Worm (Caenorhabditis elegans) whole organism, early embryonic: ENCODE data around the gene jmjd-1.2.

ENCODE experiments used
- B0310.2 ChIP-seq: sonication (generic microtip); optimal IDR thresholded peaks from 2 replicates; lab custom pipeline; 2016; ENCODE audit warnings: mild to moderate bottlenecking, missing genetic modification characterization, missing compliant biosample characterization
- F13C5.2 ChIP-seq: sonication (generic microtip); optimal IDR thresholded peaks from 2 replicates; lab custom pipeline; 2017; ENCODE audit warnings: mild to moderate bottlenecking, missing genetic modification characterization, inconsistent platforms, missing compliant biosample characterization
- aly-1 ChIP-seq: sonication (generic microtip); optimal IDR thresholded peaks from 2 replicates; lab custom pipeline; 2016; ENCODE audit warnings: missing genetic modification characterization, missing compliant biosample characterization
- ama-1 ChIP-seq: fragments of 150-350 bp; optimal IDR thresholded peaks from 2 replicates; lab custom pipeline; 2014
- ceh-13 ChIP-seq: fragments of 200-800 bp; sonication (Bioruptor generic); optimal IDR thresholded peaks from 2 replicates; lab custom pipeline; 2018; ENCODE audit warnings: mild to moderate bottlenecking, missing genetic modification characterization, missing compliant biosample characterization
- ceh-36 ChIP-seq: sonication (generic microtip); optimal IDR thresholded peaks from 2 replicates; lab custom pipeline; 2016; ENCODE audit warnings: missing genetic modification characterization, inconsistent platforms, missing compliant biosample characterization
- ets-7 ChIP-seq: sonication (generic microtip); optimal IDR thresholded peaks from 2 replicates; lab custom pipeline; 2016; ENCODE audit warnings: missing genotype, missing genetic modification characterization, missing compliant biosample characterization
- flt-1 ChIP-seq: fragments of 200-800 bp; sonication (Bioruptor generic); IDR thresholded peaks from 2 replicates; pipeline ENCODE4 v1.3.6; 2022; ENCODE audit warnings: missing genetic modification characterization, missing compliant biosample characterization
- hmbx-1 ChIP-seq: sonication (generic microtip); optimal IDR thresholded peaks from 2 replicates; lab custom pipeline; 2016; ENCODE audit warnings: mild to moderate bottlenecking, missing genetic modification characterization, missing compliant biosample characterization
- hmg-4 ChIP-seq: fragments of 200-800 bp; sonication (Bioruptor generic); optimal IDR thresholded peaks from 2 replicates; lab custom pipeline; 2018; ENCODE audit warnings: mild to moderate bottlenecking, missing genetic modification characterization, missing compliant biosample characterization
- hnd-1 ChIP-seq: sonication (generic microtip); optimal IDR thresholded peaks from 2 replicates; lab custom pipeline; 2016; ENCODE audit warnings: missing genetic modification characterization, missing compliant biosample characterization
- pes-1 ChIP-seq: fragments of 200-800 bp; sonication (Bioruptor generic); IDR thresholded peaks from 2 replicates; pipeline ENCODE4 v1.3.6; 2022; ENCODE audit warnings: missing genetic modification reagents, missing genetic modification characterization, missing compliant biosample characterization
- scrt-1 ChIP-seq: fragments of 200-800 bp; sonication (Bioruptor generic); IDR thresholded peaks from 2 replicates; pipeline ENCODE4 v1.3.6; 2022; ENCODE audit warnings: missing genetic modification characterization, missing compliant biosample characterization
- sea-1 ChIP-seq: fragments of 200-800 bp; sonication (Bioruptor generic); conservative IDR thresholded peaks from 2 replicates; pipeline ENCODE4 v1.3.6; 2022; ENCODE audit warnings: missing genetic modification characterization, missing compliant biosample characterization
- tbx-11 ChIP-seq: fragments of 200-800 bp; sonication (Bioruptor generic); IDR thresholded peaks from 2 replicates; pipeline ENCODE4 v1.3.6; 2022; ENCODE audit warnings: missing genetic modification characterization, missing compliant biosample characterization
- tbx-37 ChIP-seq: fragments of 200-800 bp; sonication (Bioruptor generic); conservative IDR thresholded peaks from 2 replicates; pipeline ENCODE4 v1.3.6; 2022; ENCODE audit warnings: missing genetic modification reagents, missing genetic modification characterization, missing compliant biosample characterization
- tra-4 ChIP-seq: sonication (generic microtip); optimal IDR thresholded peaks from 2 replicates; lab custom pipeline; 2017; ENCODE audit warnings: missing genetic modification characterization, missing compliant biosample characterization

jmjd-1.2 gene

ce11 chrIV:4667835-4668234, 7.0 kb downstream of the jmjd-1.2 start:
- TF ChIP-seq B0310.2 (no peak), hmg-4 (no peak), scrt-1 (GFP tag; lab: Robert Waterston, UW) (no peak)

DNA sequence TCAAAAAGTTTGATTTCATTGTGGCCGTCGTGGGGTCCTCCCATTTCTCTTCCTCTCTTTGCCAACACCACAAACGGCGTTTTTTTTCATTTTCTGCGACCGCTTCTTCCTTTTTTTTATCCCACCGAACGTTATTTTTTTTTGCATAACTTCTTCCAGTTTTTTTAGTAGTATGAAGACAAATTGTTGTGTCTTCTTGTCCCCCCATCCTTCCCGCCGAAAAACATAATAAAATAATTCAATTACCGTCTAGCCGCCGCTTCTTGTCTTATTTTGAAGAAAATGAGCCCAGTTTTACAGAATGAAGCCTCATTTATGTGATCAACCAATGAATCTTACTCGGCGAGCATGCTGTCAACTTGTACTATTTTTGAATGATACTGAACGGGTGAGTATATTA, 8.5 kb downstream of the jmjd-1.2 start, which contains the start of gene F29B9.12:
Gene F29B9.12, plus strand, starts transcription at position 301 of the 400 bp plus-strand sequence.
- no peak for TF ChIP-seq scrt-1 (GFP tag; lab: Robert Waterston, UW)
- no peak for TF ChIP-seq sea-1 (GFP tag; lab: Robert Waterston, UW)
- TF ChIP-seq tbx-37, result no peak
- TF ChIP-seq hnd-1 (tag; lab: Kevin White, UChicago), result no peak
- no peak for TF ChIP-seq hmg-4
- no peak for TF ChIP-seq ets-7
- TF ChIP-seq ceh-13, result no peak
- no peak for TF ChIP-seq aly-1 (tag; lab: Kevin White, UChicago)
- TF ChIP-seq B0310.2, result no peak
- TF ChIP-seq ama-1, result no peak
- TF ChIP-seq tbx-11 (GFP tag; lab: Robert Waterston, UW), result no peak
- TF ChIP-seq flt-1 (GFP tag; lab: Robert Waterston, UW), result no peak
- TF ChIP-seq ceh-36 (tag; lab: Kevin White, UChicago), result no peak
- TF ChIP-seq hmbx-1 (tag; lab: Kevin White, UChicago), result no peak
- no peak for TF ChIP-seq pes-1 (GFP tag; lab: Robert Waterston, UW)

- TF ChIP-seq tbx-11 (GFP tag; lab: Robert Waterston, UW), result no peak
- TF ChIP-seq tbx-37, result no peak
- TF ChIP-seq pes-1 (GFP tag; lab: Robert Waterston, UW), result no peak
- TF ChIP-seq ets-7, result no peak
- no peak for TF ChIP-seq ceh-36 (tag; lab: Kevin White, UChicago)
- no peak for TF ChIP-seq sea-1 (GFP tag; lab: Robert Waterston, UW)
- no peak for TF ChIP-seq ceh-13
Observed at ce11 chrIV:4673332-4673731, 12.5 kb downstream of the jmjd-1.2 start.

- TF ChIP-seq F13C5.2 (tag; lab: Kevin White, UChicago), result no peak
- TF ChIP-seq sea-1 (GFP tag; lab: Robert Waterston, UW), result no peak
- TF ChIP-seq flt-1 (GFP tag; lab: Robert Waterston, UW), result no peak
- no peak for TF ChIP-seq tbx-11 (GFP tag; lab: Robert Waterston, UW)
- TF ChIP-seq ceh-13, result no peak
- TF ChIP-seq B0310.2, result no peak
- TF ChIP-seq hnd-1 (tag; lab: Kevin White, UChicago), result no peak
- TF ChIP-seq ceh-36 (tag; lab: Kevin White, UChicago), result no peak
- TF ChIP-seq hmbx-1 (tag; lab: Kevin White, UChicago), result no peak
- TF ChIP-seq hmg-4, result no peak
Observed at ce11 chrIV:4674322-4674721, 13.5 kb downstream of the jmjd-1.2 start.

DNA sequence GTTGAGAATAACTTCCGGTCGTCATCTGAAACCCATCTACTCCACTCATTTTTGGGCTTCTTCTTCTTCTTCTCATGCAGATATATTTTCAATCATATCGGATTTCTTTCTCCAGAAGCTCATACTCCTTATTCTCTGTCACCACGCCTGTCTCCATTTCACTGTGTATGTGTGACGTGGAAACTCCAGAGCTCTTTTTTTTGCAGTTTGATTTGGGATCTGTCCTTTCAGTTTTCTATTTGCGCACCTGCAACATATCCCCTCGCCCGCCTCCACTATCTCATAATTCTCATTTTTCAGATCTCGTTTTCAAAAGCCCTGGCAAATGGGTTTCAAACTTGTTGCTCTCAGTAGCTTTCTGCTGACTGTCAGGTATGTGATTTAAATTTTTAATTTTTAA, 17.9 kb downstream of the jmjd-1.2 start, which contains the start of gene kin-36:
Gene kin-36, plus strand, starts transcription at position 301 of the 400 bp plus-strand sequence.
- TF ChIP-seq ets-7 (no peak), tbx-37 (no peak), hnd-1 (tag; lab: Kevin White, UChicago) (no peak), flt-1 (GFP tag; lab: Robert Waterston, UW) (no peak), tra-4 (tag; lab: Kevin White, UChicago) (no peak), pes-1 (GFP tag; lab: Robert Waterston, UW) (no peak)

DNA sequence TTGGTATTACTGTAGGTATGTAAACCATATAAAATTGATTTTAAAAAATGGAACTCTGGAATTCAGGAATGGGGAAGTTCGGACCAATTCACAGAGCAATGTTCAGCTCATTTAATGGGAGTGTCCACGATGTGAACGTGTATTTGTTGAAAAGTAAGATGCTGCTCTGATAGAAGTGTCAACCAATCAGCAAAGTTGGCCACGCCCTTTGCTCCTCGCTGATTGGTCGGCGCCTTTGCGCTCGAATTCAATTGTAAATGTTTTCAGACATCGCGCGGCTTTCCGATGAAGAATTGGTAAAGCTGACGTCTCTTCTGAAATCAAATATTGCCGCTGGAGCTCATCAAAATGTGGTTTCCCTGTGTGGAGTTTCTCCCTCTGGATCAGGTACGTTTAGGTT, 22.4 kb downstream of the jmjd-1.2 start:
- TF ChIP-seq tra-4 (tag; lab: Kevin White, UChicago) (no peak), flt-1 (GFP tag; lab: Robert Waterston, UW) (no peak), pes-1 (GFP tag; lab: Robert Waterston, UW) (no peak), tbx-37 (no peak), ets-7 (no peak), scrt-1 (GFP tag; lab: Robert Waterston, UW) (no peak), ceh-36 (tag; lab: Kevin White, UChicago) (no peak), sea-1 (GFP tag; lab: Robert Waterston, UW) (no peak), F13C5.2 (tag; lab: Kevin White, UChicago) (no peak), aly-1 (tag; lab: Kevin White, UChicago) (no peak), ama-1 (no peak), hmbx-1 (tag; lab: Kevin White, UChicago) (no peak), hmg-4 (no peak), B0310.2 (no peak)

- TF ChIP-seq hmbx-1 (tag; lab: Kevin White, UChicago), result no peak
Observed at ce11 chrIV:4686291-4686830, 25.6 kb downstream of the jmjd-1.2 start.

DNA sequence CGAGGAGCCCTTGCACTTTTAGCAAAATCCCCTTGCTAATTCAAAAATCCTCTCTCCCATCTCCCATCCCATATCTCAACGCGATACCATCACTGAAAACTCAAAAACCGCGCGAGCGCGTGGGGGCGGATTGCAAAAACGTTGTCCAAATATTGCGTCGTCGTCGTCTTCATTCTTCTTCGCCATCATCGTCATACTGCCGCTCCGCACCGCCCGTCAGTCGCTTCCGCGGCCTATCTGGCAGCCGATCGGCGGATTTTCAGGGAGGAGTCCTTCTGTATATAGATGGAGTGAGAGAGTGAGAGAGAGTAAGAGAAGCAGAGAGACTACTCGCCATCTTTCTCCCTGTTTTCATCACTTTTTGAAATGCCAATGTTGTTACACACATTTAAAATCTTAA, 26.1 kb downstream of the jmjd-1.2 start:
- TF ChIP-seq tra-4 (tag; lab: Kevin White, UChicago) (no peak), ets-7 (no peak), tbx-11 (GFP tag; lab: Robert Waterston, UW) (no peak), hnd-1 (tag; lab: Kevin White, UChicago) (no peak), hmg-4 (no peak), flt-1 (GFP tag; lab: Robert Waterston, UW) (no peak), hmbx-1 (tag; lab: Kevin White, UChicago) (no peak), scrt-1 (GFP tag; lab: Robert Waterston, UW) (no peak), pes-1 (GFP tag; lab: Robert Waterston, UW) (no peak), sea-1 (GFP tag; lab: Robert Waterston, UW) (no peak), aly-1 (tag; lab: Kevin White, UChicago) (no peak), tbx-37 (no peak), ceh-13 (no peak), B0310.2 (no peak), F13C5.2 (tag; lab: Kevin White, UChicago) (no peak), ceh-36 (tag; lab: Kevin White, UChicago) (no peak), ama-1 (no peak)
